Worm (Caenorhabditis elegans): Measurements from ENCODE around the gene ani-1.

- TF ChIP-seq ceh-79 (tag; optimal IDR thresholded peaks at IDR 0.05) (no peak), let-607 (tag; optimal IDR thresholded peaks at IDR 0.05) (no peak), xnd-1 (tag; optimal IDR thresholded peaks at IDR 0.05) (no peak), dpl-1 (GFP tag; optimal IDR thresholded peaks at IDR 0.05) (no peak), ets-4 (GFP tag; optimal IDR thresholded peaks at IDR 0.05) (no peak), unc-130 (GFP tag; optimal IDR thresholded peaks at IDR 0.05) (no peak), ztf-28 (GFP tag; IDR thresholded peaks at IDR 0.05) (no peak), lsl-1 (GFP tag; optimal IDR thresholded peaks at IDR 0.05) (no peak), akir-1 (GFP tag; optimal IDR thresholded peaks at IDR 0.05) (no peak), hmg-20 (GFP tag; IDR thresholded peaks at IDR 0.05) (no peak), mcd-1 (GFP tag; IDR thresholded peaks at IDR 0.05) (no peak), ztf-22 (GFP tag; optimal IDR thresholded peaks at IDR 0.05) (no peak), ztf-3 (GFP tag; optimal IDR thresholded peaks at IDR 0.05) (no peak), K12H6.12 (tag; optimal IDR thresholded peaks at IDR 0.05) (no peak)
Observed at ce11 chrIII:12437020-12437419, 16.2 kb downstream of the ani-1 start.

Measured in whole organism, young adult.